Fruit fly (Drosophila melanogaster): Measurements from ENCODE around the gene t-cup.
A peak's percentile ranks its signal among the peaks of the same experiment; 100 is the strongest.

t-cup gene

DNA sequence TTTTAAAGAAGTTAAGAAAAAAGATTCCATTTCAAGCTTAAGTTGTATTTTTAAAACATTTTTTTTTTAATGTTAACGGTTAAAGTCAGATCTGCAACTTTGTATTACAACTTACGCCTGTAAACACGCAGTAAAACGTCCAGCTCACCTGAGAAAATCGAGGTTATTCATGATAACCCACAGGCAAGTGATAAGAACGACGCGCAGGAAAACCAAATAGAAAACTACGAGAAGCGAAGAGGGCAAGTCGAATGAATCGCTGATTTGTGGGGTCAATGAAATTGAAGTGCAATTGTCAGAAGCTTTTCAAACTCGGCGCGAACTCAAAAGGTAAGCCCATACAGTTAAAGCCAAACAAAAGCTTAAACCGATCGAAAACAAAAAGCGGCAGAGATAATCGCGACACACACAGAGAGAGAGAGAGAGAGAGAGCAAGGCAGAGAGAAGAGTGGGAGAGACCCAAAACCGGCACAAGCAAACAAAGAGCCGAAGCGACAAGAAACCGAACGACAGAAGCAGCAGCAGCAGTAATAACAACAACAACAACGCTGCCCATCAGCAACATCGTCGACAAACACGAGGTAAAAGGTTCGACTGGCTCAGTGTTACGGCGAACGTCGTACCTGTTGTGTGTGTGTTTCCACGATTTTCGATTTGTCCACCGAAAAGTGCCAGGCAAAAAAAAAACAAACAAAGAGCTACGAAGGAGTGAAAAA lies 10.4 kb upstream of the t-cup start, which contains the start of gene CG43051 (continued):
- TF ChIP-seq sob (GFP tag; IDR thresholded peaks at IDR 0.05) (0 out of 2 replicates have a peak, but pooled peaks have one; percentile 40), Six4 (GFP tag; optimal IDR thresholded peaks at IDR 0.05) (no peak), CG18262 (tag; optimal IDR thresholded peaks at IDR 0.05) (no peak), Rx (GFP tag; IDR thresholded peaks at IDR 0.05) (no peak), hb (GFP tag; IDR thresholded peaks at IDR 0.05; ENCODE audit: partially characterized antibody) (no peak), CG8765 (GFP tag; IDR thresholded peaks at IDR 0.05) (no peak), twi (tag; optimal IDR thresholded peaks at IDR 0.05) (no peak), CG3995 (GFP tag; optimal IDR thresholded peaks at IDR 0.05) (no peak), lilli (GFP tag; optimal IDR thresholded peaks at IDR 0.05) (peak; percentile 8), Dip3 (GFP tag; optimal IDR thresholded peaks at IDR 0.05) (no peak), Sin3A (optimal IDR thresholded peaks at IDR 0.05) (no peak), tna (GFP tag; IDR thresholded peaks at IDR 0.05; ENCODE audit: partially characterized antibody) (no peak), CG10543 (GFP tag; optimal IDR thresholded peaks at IDR 0.05) (peak; percentile 70), bowl (GFP tag; IDR thresholded peaks at IDR 0.05) (no peak; the same call in 1 of the 2 replicates), NC2β (GFP tag; optimal IDR thresholded peaks at IDR 0.05) (no peak), CG9797 (GFP tag; optimal IDR thresholded peaks at IDR 0.05) (no peak), CG12769 (tag; optimal IDR thresholded peaks at IDR 0.05) (no peak), CG1233 (GFP tag; optimal IDR thresholded peaks at IDR 0.05) (no peak), Fer3 (tag; optimal IDR thresholded peaks at IDR 0.05) (no peak), Xrp1 (GFP tag; IDR thresholded peaks at IDR 0.05) (no peak), org-1 (GFP tag; optimal IDR thresholded peaks at IDR 0.05) (peak; percentile 14), lmd (GFP tag; IDR thresholded peaks at IDR 0.05) (no peak), bab2 (GFP tag; optimal IDR thresholded peaks at IDR 0.05) (no peak), sqz (GFP tag; optimal IDR thresholded peaks at IDR 0.05) (peak; percentile 53), eve (GFP tag; optimal IDR thresholded peaks at IDR 0.05) (no peak), nom (GFP tag; optimal IDR thresholded peaks at IDR 0.05) (peak; percentile 81), Ets65A (GFP tag) (no peak), Sox102F (GFP tag; optimal IDR thresholded peaks at IDR 0.05) (no peak), CG3065 (GFP tag; optimal IDR thresholded peaks at IDR 0.05) (no peak), sens-2 (GFP tag; IDR thresholded peaks at IDR 0.05) (peak; percentile 41; the same call in 1 of the 2 replicates), ERR (GFP tag; optimal IDR thresholded peaks at IDR 0.05) (no peak), sim (GFP tag; IDR thresholded peaks at IDR 0.05) (no peak; the same call in 1 of the 2 replicates), Hr39 (optimal IDR thresholded peaks at IDR 0.05) (no peak), cwo (GFP tag; optimal IDR thresholded peaks at IDR 0.05) (no peak), CG9876 (GFP tag; optimal IDR thresholded peaks at IDR 0.05) (no peak), lab (GFP tag; optimal IDR thresholded peaks at IDR 0.05) (peak; percentile 56), sens (GFP tag) (no peak), ash1 (GFP tag; optimal IDR thresholded peaks at IDR 0.05) (no peak), nerfin-2 (GFP tag; IDR thresholded peaks at IDR 0.05; ENCODE audit: partially characterized antibody) (no peak), mld (GFP tag; IDR thresholded peaks at IDR 0.05; ENCODE audit: partially characterized antibody) (no peak), grn (GFP tag; optimal IDR thresholded peaks at IDR 0.05) (peak; percentile 32), insv (GFP tag; optimal IDR thresholded peaks at IDR 0.05) (no peak), Neu2 (GFP tag; optimal IDR thresholded peaks at IDR 0.05; ENCODE audit: borderline replicate concordance) (no peak), Oli (tag; optimal IDR thresholded peaks at IDR 0.05) (no peak), MESR4 (GFP tag; optimal IDR thresholded peaks at IDR 0.05) (no peak), CG16779 (GFP tag; IDR thresholded peaks at IDR 0.05) (no peak), prd (optimal IDR thresholded peaks at IDR 0.05) (no peak), prd (GFP tag; IDR thresholded peaks at IDR 0.05) (no peak), NfI (GFP tag; optimal IDR thresholded peaks at IDR 0.05) (no peak), CG10274 (GFP tag; optimal IDR thresholded peaks at IDR 0.05) (no peak), bigmax (GFP tag; optimal IDR thresholded peaks at IDR 0.05) (no peak)
